Worm (Caenorhabditis elegans): ENCODE measurements around the gene mca-2.

Gene mca-2

DNA sequence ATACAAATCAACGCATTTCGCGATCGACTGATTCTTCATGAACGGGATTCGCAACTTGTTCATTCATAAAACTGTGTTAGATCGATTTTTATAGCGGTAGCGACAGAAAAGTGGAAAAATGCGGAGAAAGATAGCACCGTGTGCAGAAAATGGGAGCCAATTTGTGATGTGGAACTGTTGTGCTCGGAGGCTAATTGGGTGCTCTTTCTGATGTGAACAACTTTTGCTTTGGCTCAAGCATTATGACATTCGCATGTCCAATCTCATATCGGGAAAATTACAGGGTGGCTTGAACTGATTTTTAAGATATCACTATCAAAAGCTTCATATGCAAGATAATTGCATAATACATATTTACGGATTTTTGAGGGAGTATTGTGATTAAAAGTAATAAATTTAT lies 15.9 kb downstream of the mca-2 start, which contains the start of gene C23H5.11:
Gene C23H5.11, minus strand, starts transcription at position 101 of the 400 bp plus-strand sequence.
- TF ChIP-seq hlh-1 (tag; optimal IDR thresholded peaks at IDR 0.05), result no peak
- no peak for TF ChIP-seq ztf-11 (tag; optimal IDR thresholded peaks at IDR 0.05)
- TF ChIP-seq unc-39 (tag; optimal IDR thresholded peaks at IDR 0.05), result no peak
- TF ChIP-seq lin-13 (tag; optimal IDR thresholded peaks at IDR 0.05), result no peak
- TF ChIP-seq nhr-28 (tag; optimal IDR thresholded peaks at IDR 0.05), result no peak
- TF ChIP-seq ham-2 (GFP tag; optimal IDR thresholded peaks at IDR 0.05), result no peak
- TF ChIP-seq mep-1 (tag; optimal IDR thresholded peaks at IDR 0.05), result no peak
- TF ChIP-seq sem-2 (GFP tag; optimal IDR thresholded peaks at IDR 0.05), result no peak
- TF ChIP-seq ceh-83 (GFP tag; optimal IDR thresholded peaks at IDR 0.05), result no peak
- TF ChIP-seq ces-1 (GFP tag; optimal IDR thresholded peaks at IDR 0.05), result no peak
- TF ChIP-seq drap-1 (GFP tag; optimal IDR thresholded peaks at IDR 0.05), result no peak
- no peak for TF ChIP-seq sptf-1 (tag; optimal IDR thresholded peaks at IDR 0.05)
- no peak for TF ChIP-seq zip-8 (tag; optimal IDR thresholded peaks at IDR 0.05)
- TF ChIP-seq unc-62 (GFP tag; optimal IDR thresholded peaks at IDR 0.05), result no peak
- TF ChIP-seq flh-1 (GFP tag; optimal IDR thresholded peaks at IDR 0.05), result no peak
- TF ChIP-seq M03D4.4 (tag; optimal IDR thresholded peaks at IDR 0.05), result no peak
- TF ChIP-seq nhr-2 (tag; optimal IDR thresholded peaks at IDR 0.05), result no peak
- no peak for TF ChIP-seq mls-2 (tag; optimal IDR thresholded peaks at IDR 0.05)
- TF ChIP-seq tbx-8 (GFP tag; optimal IDR thresholded peaks at IDR 0.05), result no peak
- no peak for TF ChIP-seq ceh-39 (tag; optimal IDR thresholded peaks at IDR 0.05)

DNA sequence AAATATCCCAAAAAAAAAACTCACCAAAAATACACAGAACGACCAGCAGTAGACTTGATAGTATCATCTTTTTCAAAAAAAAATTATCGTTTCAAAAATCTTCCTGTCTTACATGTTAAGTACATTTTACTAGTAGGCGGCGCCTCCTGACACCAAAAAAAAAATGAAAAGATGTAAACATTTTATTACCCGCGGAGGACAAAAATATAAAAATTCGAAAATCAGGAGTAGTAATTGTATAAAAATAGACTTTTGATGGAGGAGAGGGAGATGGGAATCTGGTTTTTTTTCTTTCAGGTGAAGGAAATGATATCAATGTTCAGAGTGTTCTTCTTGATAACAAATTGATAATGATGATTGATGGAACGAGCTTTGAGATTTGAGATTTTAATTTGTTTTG lies 19.0 kb downstream of the mca-2 start, which contains the start of gene C23H5.15:
Gene C23H5.15, minus strand, starts transcription at position 101 of the 400 bp plus-strand sequence.
- TF ChIP-seq sem-2 (GFP tag; optimal IDR thresholded peaks at IDR 0.05) (no peak), mab-5 (tag; optimal IDR thresholded peaks at IDR 0.05) (no peak), nhr-76 (tag; optimal IDR thresholded peaks at IDR 0.05) (no peak), lin-32 (GFP tag; optimal IDR thresholded peaks at IDR 0.05) (no peak), snpc-4 (tag; optimal IDR thresholded peaks at IDR 0.05) (no peak), sptf-1 (tag; optimal IDR thresholded peaks at IDR 0.05) (no peak), mep-1 (tag; optimal IDR thresholded peaks at IDR 0.05) (no peak), zip-8 (tag; optimal IDR thresholded peaks at IDR 0.05) (no peak), tbx-8 (GFP tag; optimal IDR thresholded peaks at IDR 0.05) (no peak), ham-2 (GFP tag; optimal IDR thresholded peaks at IDR 0.05) (no peak)

- TF ChIP-seq sem-2 (GFP tag; optimal IDR thresholded peaks at IDR 0.05) (no peak), unc-120 (tag; optimal IDR thresholded peaks at IDR 0.05; ENCODE audit: poor library complexity, severe bottlenecking) (no peak), ces-1 (GFP tag; optimal IDR thresholded peaks at IDR 0.05) (no peak), ceh-43 (GFP tag; optimal IDR thresholded peaks at IDR 0.05) (no peak), nhr-237 (tag; optimal IDR thresholded peaks at IDR 0.05) (no peak), nhr-12 (tag; optimal IDR thresholded peaks at IDR 0.05) (no peak), hlh-1 (tag; optimal IDR thresholded peaks at IDR 0.05) (no peak), ceh-39 (tag; optimal IDR thresholded peaks at IDR 0.05) (no peak), cnd-1 (tag; optimal IDR thresholded peaks at IDR 0.05) (no peak)
Observed at ce11 chrIV:2106708-2107107, 22.9 kb downstream of the mca-2 start.

DNA sequence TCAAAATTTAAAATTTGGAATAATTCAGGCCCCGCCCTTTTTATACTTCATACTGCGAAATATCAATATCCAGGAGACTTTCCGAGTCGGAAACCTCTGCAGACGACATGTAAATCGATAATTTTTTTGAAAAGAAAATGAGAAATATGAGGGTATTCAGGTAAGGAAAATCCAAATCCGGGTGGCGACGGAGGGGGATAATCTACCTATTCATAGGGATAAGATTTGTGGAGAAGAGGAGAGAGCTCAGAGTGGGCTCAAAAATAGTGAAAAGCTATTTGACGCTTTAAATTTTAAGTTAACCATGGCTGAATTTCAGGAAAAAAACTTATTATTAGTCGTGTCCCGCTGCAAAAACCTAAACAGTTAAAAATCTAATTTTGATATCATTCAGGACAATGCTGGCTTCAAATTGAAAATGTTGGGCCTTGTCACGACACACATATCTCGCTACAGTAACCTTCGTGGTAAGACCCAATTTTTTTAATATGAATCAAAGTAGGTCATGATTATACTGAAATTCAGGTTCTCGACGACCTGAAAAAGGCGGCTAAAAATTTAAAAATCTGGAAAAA lies 27.6 kb downstream of the mca-2 start, which contains the start of gene che-6:
Gene che-6, minus strand, starts transcription at position 109 of the 575 bp plus-strand sequence.
- TF ChIP-seq ham-2 (GFP tag; optimal IDR thresholded peaks at IDR 0.05) (no peak), lsy-2 (tag; optimal IDR thresholded peaks at IDR 0.05) (no peak), unc-120 (tag; optimal IDR thresholded peaks at IDR 0.05; ENCODE audit: poor library complexity, severe bottlenecking) (no peak), ztf-11 (tag; optimal IDR thresholded peaks at IDR 0.05) (no peak), zip-8 (tag; optimal IDR thresholded peaks at IDR 0.05) (no peak), sem-2 (GFP tag; optimal IDR thresholded peaks at IDR 0.05) (no peak), mab-5 (tag; optimal IDR thresholded peaks at IDR 0.05) (no peak), nhr-28 (tag; optimal IDR thresholded peaks at IDR 0.05) (no peak), lin-13 (tag; optimal IDR thresholded peaks at IDR 0.05) (no peak), cnd-1 (tag; optimal IDR thresholded peaks at IDR 0.05) (no peak), ceh-39 (tag; optimal IDR thresholded peaks at IDR 0.05) (no peak), ces-1 (GFP tag; optimal IDR thresholded peaks at IDR 0.05) (no peak)

- TF ChIP-seq ceh-83 (GFP tag; optimal IDR thresholded peaks at IDR 0.05) (no peak), ces-1 (GFP tag; optimal IDR thresholded peaks at IDR 0.05) (no peak), unc-62 (GFP tag; optimal IDR thresholded peaks at IDR 0.05) (no peak), ceh-43 (GFP tag; optimal IDR thresholded peaks at IDR 0.05) (no peak), M03D4.4 (tag; optimal IDR thresholded peaks at IDR 0.05) (no peak), drap-1 (GFP tag; optimal IDR thresholded peaks at IDR 0.05) (no peak), nhr-2 (tag; optimal IDR thresholded peaks at IDR 0.05) (no peak), ceh-39 (tag; optimal IDR thresholded peaks at IDR 0.05) (no peak), mep-1 (tag; optimal IDR thresholded peaks at IDR 0.05) (no peak), lsy-2 (tag; optimal IDR thresholded peaks at IDR 0.05) (no peak), lin-13 (tag; optimal IDR thresholded peaks at IDR 0.05) (no peak), cnd-1 (tag; optimal IDR thresholded peaks at IDR 0.05) (no peak), blmp-1 (tag; optimal IDR thresholded peaks at IDR 0.05) (no peak), hlh-1 (tag; optimal IDR thresholded peaks at IDR 0.05) (no peak), ztf-11 (tag; optimal IDR thresholded peaks at IDR 0.05) (no peak), mab-5 (tag; optimal IDR thresholded peaks at IDR 0.05) (no peak), snpc-4 (tag; optimal IDR thresholded peaks at IDR 0.05) (no peak), bed-3 (GFP tag; optimal IDR thresholded peaks at IDR 0.05) (no peak), elt-1 (tag; optimal IDR thresholded peaks at IDR 0.05; ENCODE audit: borderline replicate concordance, insufficient read depth) (no peak)
Observed at ce11 chrIV:2113362-2114056, 29.7 kb downstream of the mca-2 start, which contains the start of gene C23H5.8. TSS of gene C23H5.8 (minus strand) at chrIV:2113412.

All from whole organism, mixed stage, embryonic.